Fruit fly (Drosophila melanogaster): ENCODE measurements around the gene Scsalpha1.

Scsalpha1 gene

DNA sequence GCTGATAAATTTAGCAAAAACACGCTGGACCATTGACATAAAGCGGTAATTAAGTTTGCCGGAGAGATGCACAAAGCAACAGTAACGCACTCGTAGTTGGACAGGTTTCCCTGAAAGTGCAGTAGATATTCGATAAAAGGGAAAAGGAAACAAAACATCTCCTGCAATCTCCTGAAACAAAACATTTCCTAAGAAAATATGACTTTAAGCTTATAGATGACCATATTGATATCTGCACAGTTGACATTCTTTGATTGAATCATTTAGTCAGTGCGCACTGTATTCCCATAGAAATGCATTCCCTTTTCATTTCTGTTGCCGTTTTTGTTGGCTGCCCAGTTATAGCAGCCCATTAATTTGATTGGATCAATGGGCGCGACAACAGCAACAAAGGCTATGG, 38.8 kb downstream of the Scsalpha1 start (continued):
- TF ChIP-seq tgo (GFP tag; IDR thresholded peaks at IDR 0.05): no peak; the same call in 2 of the 3 replicates
- TF ChIP-seq CG8089 (GFP tag; optimal IDR thresholded peaks at IDR 0.05): peak; percentile 60
- TF ChIP-seq gsb-n (tag; optimal IDR thresholded peaks at IDR 0.05): peak; percentile 62
- peak; percentile 24; the same call in 1 of the 2 replicates for TF ChIP-seq H2.0 (GFP tag; IDR thresholded peaks at IDR 0.05)
- no peak for TF ChIP-seq CG3847 (GFP tag; IDR thresholded peaks at IDR 0.05)
- TF ChIP-seq Abd-B (GFP tag; optimal IDR thresholded peaks at IDR 0.05): peak; percentile 6
- TF ChIP-seq luna (GFP tag; optimal IDR thresholded peaks at IDR 0.05): no peak
- no peak for TF ChIP-seq amos (GFP tag; IDR thresholded peaks at IDR 0.05; ENCODE audit: partially characterized antibody)
- no peak for TF ChIP-seq CG42726 (GFP tag; IDR thresholded peaks at IDR 0.05; ENCODE audit: partially characterized antibody)
- TF ChIP-seq PHDP (tag; optimal IDR thresholded peaks at IDR 0.05): peak; percentile 37
- no peak for TF ChIP-seq CG11085 (GFP tag; IDR thresholded peaks at IDR 0.05)
- peak; percentile 35 for TF ChIP-seq CG7839 (tag; optimal IDR thresholded peaks at IDR 0.05)
- TF ChIP-seq CG1603 (tag; optimal IDR thresholded peaks at IDR 0.05): peak; percentile 87
- TF ChIP-seq Oaz (GFP tag; IDR thresholded peaks at IDR 0.05): no peak
- TF ChIP-seq Deaf1 (tag; optimal IDR thresholded peaks at IDR 0.05): no peak
- TF ChIP-seq Bgb (GFP tag; IDR thresholded peaks at IDR 0.05; ENCODE audit: partially characterized antibody): no peak
- TF ChIP-seq CG12219 (GFP tag; optimal IDR thresholded peaks at IDR 0.05): peak; percentile 71
- no peak for TF ChIP-seq Stat92E (GFP tag; optimal IDR thresholded peaks at IDR 0.05)
- TF ChIP-seq HmgD (GFP tag; optimal IDR thresholded peaks at IDR 0.05): no peak
- TF ChIP-seq CG3407 (GFP tag; optimal IDR thresholded peaks at IDR 0.05): peak; percentile 47
- TF ChIP-seq ro (GFP tag; IDR thresholded peaks at IDR 0.05): peak; percentile 30; the same call in 1 of the 2 replicates
- no peak for TF ChIP-seq hkb (optimal IDR thresholded peaks at IDR 0.05)
- peak; percentile 40; the same call in 1 of the 2 replicates for TF ChIP-seq hkb (GFP tag; IDR thresholded peaks at IDR 0.05)
- no peak for TF ChIP-seq CG17612 (GFP tag; IDR thresholded peaks at IDR 0.05)
- no peak for TF ChIP-seq CG43689 (GFP tag; IDR thresholded peaks at IDR 0.05)
- no peak for TF ChIP-seq psq (GFP tag; optimal IDR thresholded peaks at IDR 0.05)
- TF ChIP-seq otp (GFP tag; IDR thresholded peaks at IDR 0.05): peak; percentile 76
- peak; percentile 14; the same call in 1 of the 2 replicates for TF ChIP-seq E2f1 (GFP tag; IDR thresholded peaks at IDR 0.05)
- no peak for TF ChIP-seq disco-r (GFP tag; optimal IDR thresholded peaks at IDR 0.05)
- peak; percentile 16 for TF ChIP-seq CG16815 (GFP tag; optimal IDR thresholded peaks at IDR 0.05)
- TF ChIP-seq CG11723 (GFP tag; optimal IDR thresholded peaks at IDR 0.05): peak; percentile 7
- TF ChIP-seq wor (GFP tag; IDR thresholded peaks at IDR 0.05): peak; percentile 56
- TF ChIP-seq CG1792 (GFP tag; optimal IDR thresholded peaks at IDR 0.05): no peak
- no peak for TF ChIP-seq vfl (GFP tag; optimal IDR thresholded peaks at IDR 0.05)
- no peak; the same call in 1 of the 2 replicates for TF ChIP-seq sob (GFP tag; IDR thresholded peaks at IDR 0.05)
- TF ChIP-seq yki (optimal IDR thresholded peaks at IDR 0.05): no peak
- no peak for TF ChIP-seq CG10274 (GFP tag; optimal IDR thresholded peaks at IDR 0.05)
- TF ChIP-seq CG6683 (GFP tag; optimal IDR thresholded peaks at IDR 0.05): no peak
- peak; percentile 65 for TF ChIP-seq Nf-YB (GFP tag; optimal IDR thresholded peaks at IDR 0.05)
- peak; percentile 36 for TF ChIP-seq CG9609 (GFP tag; optimal IDR thresholded peaks at IDR 0.05)
- no peak for TF ChIP-seq CG31388 (GFP tag; optimal IDR thresholded peaks at IDR 0.05)
- no peak for TF ChIP-seq Rfx (GFP tag; IDR thresholded peaks at IDR 0.05)
- TF ChIP-seq CG10147 (GFP tag; optimal IDR thresholded peaks at IDR 0.05): no peak
- no peak; the same call in 1 of the 2 replicates for TF ChIP-seq dan (GFP tag; IDR thresholded peaks at IDR 0.05)
- no peak for TF ChIP-seq fu2 (GFP tag; optimal IDR thresholded peaks at IDR 0.05)
- TF ChIP-seq caup (GFP tag; optimal IDR thresholded peaks at IDR 0.05; ENCODE audit: severe bottlenecking): no peak
- TF ChIP-seq pzg (GFP tag; optimal IDR thresholded peaks at IDR 0.05): no peak
- peak; percentile 44 for TF ChIP-seq lilli (GFP tag; optimal IDR thresholded peaks at IDR 0.05)
- peak; percentile 18 for TF ChIP-seq Hr3 (GFP tag; optimal IDR thresholded peaks at IDR 0.05)
- TF ChIP-seq sim (GFP tag; IDR thresholded peaks at IDR 0.05): 0 out of 2 replicates have a peak, but pooled peaks have one; percentile 33
- peak; percentile 74 for TF ChIP-seq ATbp (GFP tag; optimal IDR thresholded peaks at IDR 0.05)
- TF ChIP-seq CG11456 (GFP tag; IDR thresholded peaks at IDR 0.05): no peak

Measured in whole organism, embryonic.